Fruit fly (Drosophila melanogaster): ENCODE results near the gene CG32071.
A peak's percentile ranks its signal among the peaks of the same experiment; 100 is the strongest.
"Not testable (repeated sequence)": the region's sequence is repeated elsewhere in the genome, so short reads cannot be mapped to it uniquely, and the experiment has no call there.

CG32071 gene

DNA sequence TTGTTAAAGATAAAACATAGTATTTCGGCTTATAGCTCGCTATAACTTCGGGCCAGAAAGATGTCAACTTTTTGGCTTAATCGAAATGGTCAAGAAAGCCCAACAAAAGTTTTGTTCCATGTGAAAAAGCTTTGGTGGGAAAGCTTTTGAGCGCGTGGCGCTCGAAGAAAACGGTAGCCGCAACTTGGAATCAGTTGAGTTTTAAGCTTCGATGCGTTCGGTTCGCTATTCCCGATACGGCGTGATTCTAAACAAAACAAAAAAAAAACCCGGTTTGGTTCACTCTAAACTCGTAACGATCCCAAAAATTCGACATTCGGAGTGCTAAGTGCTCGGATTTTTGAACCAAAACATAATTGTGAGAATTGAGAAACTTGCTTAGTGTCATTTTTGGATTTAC lies 32.2 kb upstream of the CG32071 start, which contains the start of gene IRSp53:
IRSp53 (plus strand) TSS at position 204 of the 400 bp plus-strand sequence.
- no peak for TF ChIP-seq Clk (GFP tag; optimal IDR thresholded peaks at IDR 0.05)
- TF ChIP-seq CG5204 (GFP tag; optimal IDR thresholded peaks at IDR 0.05) = no peak
- no peak for TF ChIP-seq CG7045 (GFP tag; optimal IDR thresholded peaks at IDR 0.05)
- peak; percentile 46 for TF ChIP-seq Mnt (GFP tag; optimal IDR thresholded peaks at IDR 0.05)
- TF ChIP-seq cnc (optimal IDR thresholded peaks at IDR 0.05) = no peak
- no peak for TF ChIP-seq tj (GFP tag; optimal IDR thresholded peaks at IDR 0.05)
- no peak for TF ChIP-seq Crg-1 (GFP tag; optimal IDR thresholded peaks at IDR 0.05)
- TF ChIP-seq kay (GFP tag; ENCODE audit: borderline replicate concordance) = peak; percentile 66
- no peak for TF ChIP-seq toe (GFP tag; optimal IDR thresholded peaks at IDR 0.05)
- no peak for TF ChIP-seq ovo (GFP tag; optimal IDR thresholded peaks at IDR 0.05)
- TF ChIP-seq CG1620 (GFP tag; optimal IDR thresholded peaks at IDR 0.05) = no peak
- TF ChIP-seq CG33017 (tag; optimal IDR thresholded peaks at IDR 0.05) = no peak
- no peak for TF ChIP-seq cic (GFP tag; optimal IDR thresholded peaks at IDR 0.05)
- no peak for TF ChIP-seq CG11617 (GFP tag; optimal IDR thresholded peaks at IDR 0.05)
- no peak for TF ChIP-seq pad (GFP tag; optimal IDR thresholded peaks at IDR 0.05)
- no peak for TF ChIP-seq Hr96 (GFP tag; optimal IDR thresholded peaks at IDR 0.05)
- TF ChIP-seq CG12768 (GFP tag; optimal IDR thresholded peaks at IDR 0.05) = no peak
- no peak for TF ChIP-seq CG14711 (tag; optimal IDR thresholded peaks at IDR 0.05)
- peak; percentile 69 for TF ChIP-seq bab1 (GFP tag; optimal IDR thresholded peaks at IDR 0.05)
- TF ChIP-seq CG7101 (tag; optimal IDR thresholded peaks at IDR 0.05) = peak; percentile 4

dm6 chr3L:11134886-11135285 lies 31.2 kb upstream of the CG32071 start, which contains the start of gene CG14143:
Gene CG14143, plus strand, starts transcription at chr3L:11134987.
- TF ChIP-seq CG14711 (tag; optimal IDR thresholded peaks at IDR 0.05); CG12768 (GFP tag; optimal IDR thresholded peaks at IDR 0.05); CG1620 (GFP tag; optimal IDR thresholded peaks at IDR 0.05): not testable (repeated sequence)

- not testable (repeated sequence) for TF ChIP-seq tj, Mnt, CG11617 (GFP tag; optimal IDR thresholded peaks at IDR 0.05)
Measured at dm6 chr3L:11132055-11132454, 28.4 kb upstream of the CG32071 start, which contains the start of gene CG32074. Gene CG32074, minus strand, starts transcription at chr3L:11132322.

- TF ChIP-seq CG12768 (GFP tag; optimal IDR thresholded peaks at IDR 0.05) = no peak
- TF ChIP-seq Hr96 (GFP tag; optimal IDR thresholded peaks at IDR 0.05) = no peak
- no peak for TF ChIP-seq CG1620 (GFP tag; optimal IDR thresholded peaks at IDR 0.05)
- no peak for TF ChIP-seq CG33017 (tag; optimal IDR thresholded peaks at IDR 0.05)
- no peak for TF ChIP-seq CG7045 (GFP tag; optimal IDR thresholded peaks at IDR 0.05)
- TF ChIP-seq CG7101 (tag; optimal IDR thresholded peaks at IDR 0.05) = no peak
- TF ChIP-seq Clk (GFP tag; optimal IDR thresholded peaks at IDR 0.05) = no peak
- TF ChIP-seq tj (GFP tag; optimal IDR thresholded peaks at IDR 0.05) = no peak
- no peak for TF ChIP-seq pad (GFP tag; optimal IDR thresholded peaks at IDR 0.05)
- TF ChIP-seq Mnt (GFP tag; optimal IDR thresholded peaks at IDR 0.05) = no peak
- TF ChIP-seq CG14711 (tag; optimal IDR thresholded peaks at IDR 0.05) = no peak
Measured at dm6 chr3L:11130535-11130934, 26.9 kb upstream of the CG32071 start, which contains the start of gene nol. Gene nol, plus strand, starts transcription at chr3L:11130835.

dm6 chr3L:11125636-11126532 lies 22.2 kb upstream of the CG32071 start:
- TF ChIP-seq CG1620 (GFP tag; optimal IDR thresholded peaks at IDR 0.05) (no peak), CG7101 (tag; optimal IDR thresholded peaks at IDR 0.05) (no peak), CG14711 (tag; optimal IDR thresholded peaks at IDR 0.05) (peak; percentile 33), bab1 (GFP tag; optimal IDR thresholded peaks at IDR 0.05) (peak; percentile 58), Mnt (GFP tag; optimal IDR thresholded peaks at IDR 0.05) (peak; percentile 3), toe (GFP tag; optimal IDR thresholded peaks at IDR 0.05) (no peak)

DNA sequence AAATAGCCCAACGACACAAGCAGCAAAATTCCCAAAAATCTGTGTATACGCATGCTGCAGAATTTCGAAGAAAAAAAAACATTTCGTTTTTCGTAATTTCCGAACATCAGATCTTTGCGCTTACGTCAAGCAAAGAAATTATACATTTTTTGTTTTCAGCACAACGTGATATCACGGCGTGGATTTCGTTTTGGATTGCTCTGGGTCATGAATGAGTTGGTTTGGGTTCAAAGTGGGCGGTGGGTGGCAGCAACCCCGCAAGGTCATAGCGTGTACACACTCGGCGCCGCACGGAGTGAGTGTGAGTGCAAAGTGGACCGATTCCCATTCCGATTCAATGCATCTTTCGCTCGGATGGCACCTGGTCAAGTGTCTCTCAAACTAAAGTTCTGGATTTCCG lies 21.2 kb upstream of the CG32071 start:
- no peak for TF ChIP-seq CG7101 (tag; optimal IDR thresholded peaks at IDR 0.05)
- no peak for TF ChIP-seq CG11617 (GFP tag; optimal IDR thresholded peaks at IDR 0.05)
- no peak for TF ChIP-seq Crg-1 (GFP tag; optimal IDR thresholded peaks at IDR 0.05)
- no peak for TF ChIP-seq CG14711 (tag; optimal IDR thresholded peaks at IDR 0.05)
- no peak for TF ChIP-seq bab1 (GFP tag; optimal IDR thresholded peaks at IDR 0.05)
- TF ChIP-seq kay (GFP tag; ENCODE audit: borderline replicate concordance) = no peak
- no peak for TF ChIP-seq ovo (GFP tag; optimal IDR thresholded peaks at IDR 0.05)
- TF ChIP-seq pad (GFP tag; optimal IDR thresholded peaks at IDR 0.05) = no peak
- TF ChIP-seq CG7045 (GFP tag; optimal IDR thresholded peaks at IDR 0.05) = no peak
- TF ChIP-seq CG5204 (GFP tag; optimal IDR thresholded peaks at IDR 0.05) = no peak
- no peak for TF ChIP-seq CG1620 (GFP tag; optimal IDR thresholded peaks at IDR 0.05)
- no peak for TF ChIP-seq CG12768 (GFP tag; optimal IDR thresholded peaks at IDR 0.05)
- no peak for TF ChIP-seq Hr96 (GFP tag; optimal IDR thresholded peaks at IDR 0.05)
- TF ChIP-seq Mnt (GFP tag; optimal IDR thresholded peaks at IDR 0.05) = no peak
- TF ChIP-seq cnc (optimal IDR thresholded peaks at IDR 0.05) = no peak
- no peak for TF ChIP-seq Clk (GFP tag; optimal IDR thresholded peaks at IDR 0.05)

Data from whole organism, adult.